Worm (Caenorhabditis elegans) whole organism, early embryonic: ENCODE results near the gene srx-42.

Experiments used
- B0310.2 ChIP-seq: sonication (generic microtip); optimal IDR thresholded peaks from 2 replicates; lab custom pipeline; 2016; ENCODE audit warnings: mild to moderate bottlenecking, missing genetic modification characterization, missing compliant biosample characterization
- ama-1 ChIP-seq: fragments of 150-350 bp; optimal IDR thresholded peaks from 2 replicates; lab custom pipeline; 2014
- flt-1 ChIP-seq: fragments of 200-800 bp; sonication (Bioruptor generic); IDR thresholded peaks from 2 replicates; pipeline ENCODE4 v1.3.6; 2022; ENCODE audit warnings: missing genetic modification characterization, missing compliant biosample characterization
- hmbx-1 ChIP-seq: sonication (generic microtip); optimal IDR thresholded peaks from 2 replicates; lab custom pipeline; 2016; ENCODE audit warnings: mild to moderate bottlenecking, missing genetic modification characterization, missing compliant biosample characterization
- hmg-4 ChIP-seq: fragments of 200-800 bp; sonication (Bioruptor generic); optimal IDR thresholded peaks from 2 replicates; lab custom pipeline; 2018; ENCODE audit warnings: mild to moderate bottlenecking, missing genetic modification characterization, missing compliant biosample characterization
- scrt-1 ChIP-seq: fragments of 200-800 bp; sonication (Bioruptor generic); IDR thresholded peaks from 2 replicates; pipeline ENCODE4 v1.3.6; 2022; ENCODE audit warnings: missing genetic modification characterization, missing compliant biosample characterization
- sea-1 ChIP-seq: fragments of 200-800 bp; sonication (Bioruptor generic); conservative IDR thresholded peaks from 2 replicates; pipeline ENCODE4 v1.3.6; 2022; ENCODE audit warnings: missing genetic modification characterization, missing compliant biosample characterization
- tbx-37 ChIP-seq: fragments of 200-800 bp; sonication (Bioruptor generic); conservative IDR thresholded peaks from 2 replicates; pipeline ENCODE4 v1.3.6; 2022; ENCODE audit warnings: missing genetic modification reagents, missing genetic modification characterization, missing compliant biosample characterization

DNA sequence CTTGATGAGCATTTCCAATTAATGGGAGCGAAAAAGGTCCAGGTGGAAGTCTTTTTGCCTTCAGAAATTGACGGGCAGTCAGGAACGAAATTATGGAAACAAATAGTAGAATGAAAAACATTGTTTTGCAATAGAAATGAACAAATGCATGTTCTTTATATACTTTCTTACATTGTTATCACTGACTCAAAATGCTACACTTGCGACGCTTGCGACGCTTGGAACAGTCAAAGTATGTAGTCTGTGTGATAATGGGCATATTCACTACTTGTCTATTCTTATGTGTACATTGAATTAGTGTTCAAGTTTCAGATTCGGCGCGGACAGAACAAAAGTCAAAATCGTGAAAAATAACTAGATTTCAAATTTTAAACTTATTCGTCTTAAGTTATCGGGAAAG is 22.5 kb upstream of the srx-42 start, which contains the start of gene cyp-35C1:
- TF ChIP-seq tbx-37 (GFP tag; lab: Robert Waterston, UW) (no peak), ama-1 (lab: Kevin White, UChicago) (no peak), hmg-4 (GFP tag; lab: Kevin White, UChicago) (no peak), flt-1 (GFP tag; lab: Robert Waterston, UW) (no peak), B0310.2 (tag; lab: Kevin White, UChicago) (no peak), sea-1 (no peak), hmbx-1 (tag; lab: Kevin White, UChicago) (no peak), scrt-1 (GFP tag; lab: Robert Waterston, UW) (no peak)
